Fruit fly (Drosophila melanogaster) whole organism, embryonic: ENCODE results near the gene MESR3.

Experiments
- Asciz ChIP-seq: fragments of 200-800 bp; sonication (Bioruptor generic); optimal IDR thresholded peaks from 2 replicates; lab custom pipeline; 2017; ENCODE audit warnings: missing biosample characterization, mild to moderate bottlenecking, missing genetic modification characterization, missing genetic modification reagents
- BtbVII ChIP-seq: fragments of 200-800 bp; sonication (Bioruptor generic); optimal IDR thresholded peaks from 3 replicates; lab custom pipeline; 2017; ENCODE audit warnings: missing biosample characterization, mild to moderate bottlenecking, missing genetic modification characterization
- CG11456 ChIP-seq: fragments of 200-800 bp; sonication (Bioruptor generic); IDR thresholded peaks from 3 replicates; pipeline ENCODE4 v1.3.6; 2022; ENCODE audit warnings: missing biosample characterization, missing genetic modification characterization
- CG12104 ChIP-seq: fragments of 200-800 bp; sonication (Bioruptor generic); optimal IDR thresholded peaks from 3 replicates; lab custom pipeline; 2016; ENCODE audit warnings: missing biosample characterization, missing genetic modification characterization
- CG12236 ChIP-seq: fragments of 200-800 bp; sonication (Bioruptor generic); optimal IDR thresholded peaks from 2 replicates; lab custom pipeline; 2016; ENCODE audit warnings: missing biosample characterization, missing genetic modification characterization
- CG1602 ChIP-seq: fragments of 200-800 bp; sonication (Bioruptor generic); optimal IDR thresholded peaks from 3 replicates; lab custom pipeline; 2016; ENCODE audit warnings: missing biosample characterization, missing genetic modification characterization
- CG31388 ChIP-seq: fragments of 200-800 bp; sonication (Bioruptor generic); optimal IDR thresholded peaks from 2 replicates; lab custom pipeline; 2016; ENCODE audit warnings: missing biosample characterization, missing genetic modification characterization
- CG3163 ChIP-seq: fragments of 200-800 bp; sonication (Bioruptor generic); optimal IDR thresholded peaks from 3 replicates; lab custom pipeline; 2016; ENCODE audit warnings: missing biosample characterization, missing genetic modification characterization
- CG32767 ChIP-seq: fragments of 200-800 bp; sonication (Bioruptor generic); IDR thresholded peaks from 2 replicates; pipeline ENCODE4 v1.3.6; 2022; ENCODE audit warnings: missing biosample characterization, missing genetic modification characterization
- CG4424 ChIP-seq: fragments of 200-800 bp; sonication (Bioruptor generic); optimal IDR thresholded peaks from 3 replicates; lab custom pipeline; 2016; ENCODE audit warnings: missing biosample characterization, missing genetic modification characterization
- CG6683 ChIP-seq: fragments of 200-800 bp; sonication (Bioruptor generic); optimal IDR thresholded peaks from 2 replicates; lab custom pipeline; 2017; ENCODE audit warnings: missing biosample characterization, mild to moderate bottlenecking, missing genetic modification characterization, missing genetic modification reagents
- CG7556 ChIP-seq: fragments of 200-800 bp; sonication (Bioruptor generic); optimal IDR thresholded peaks from 2 replicates; lab custom pipeline; 2017; ENCODE audit warnings: missing biosample characterization, mild to moderate bottlenecking, missing genetic modification characterization
- CG8089 ChIP-seq: fragments of 200-800 bp; sonication (Bioruptor generic); optimal IDR thresholded peaks from 3 replicates; lab custom pipeline; 2016; ENCODE audit warnings: missing biosample characterization, missing genetic modification characterization
- CG8924 ChIP-seq: fragments of 200-800 bp; optimal IDR thresholded peaks from 3 replicates; lab custom pipeline; 2019; ENCODE audit warnings: missing biosample characterization, mild to moderate bottlenecking, missing genetic modification characterization, moderate library complexity
- Chrac-16 ChIP-seq: fragments of 200-800 bp; sonication (Bioruptor generic); optimal IDR thresholded peaks from 3 replicates; lab custom pipeline; 2016; ENCODE audit warnings: missing biosample characterization, missing genetic modification characterization
- CkIIα-i1 ChIP-seq: fragments of 200-800 bp; sonication (Bioruptor generic); IDR thresholded peaks from 2 replicates; pipeline ENCODE4 v1.3.6; 2022; ENCODE audit warnings: missing biosample characterization, missing genetic modification characterization
- D19B ChIP-seq: fragments of 200-800 bp; sonication (Bioruptor generic); optimal IDR thresholded peaks from 2 replicates; lab custom pipeline; 2017; ENCODE audit warnings: missing biosample characterization, mild to moderate bottlenecking, missing genetic modification characterization
- Dbx ChIP-seq: fragments of 200-800 bp; sonication (Bioruptor generic); IDR thresholded peaks from 3 replicates; pipeline ENCODE4 v1.3.6; 2022; ENCODE audit warnings: missing biosample characterization, missing genetic modification characterization
- Dip2 ChIP-seq: fragments of 200-800 bp; sonication (Bioruptor generic); IDR thresholded peaks from 2 replicates; pipeline ENCODE4 v1.3.6; 2022; ENCODE audit warnings: missing biosample characterization, missing genetic modification characterization
- E2f1 ChIP-seq: fragments of 200-800 bp; sonication (Bioruptor generic); IDR thresholded peaks from 2 replicates; pipeline ENCODE4 v1.3.6; 2022; ENCODE audit warnings: missing biosample characterization, missing genetic modification characterization
- Fer1 ChIP-seq: fragments of 200-800 bp; sonication (Bioruptor generic); optimal IDR thresholded peaks from 2 replicates; lab custom pipeline; 2017; ENCODE audit warnings: missing biosample characterization, mild to moderate bottlenecking, missing genetic modification characterization
- Gug ChIP-seq: fragments of 200-800 bp; sonication (Bioruptor generic); IDR thresholded peaks from 4 replicates; pipeline ENCODE4 v1.3.6; 2022; ENCODE audit warnings: missing biosample characterization, missing genetic modification characterization
- Hand ChIP-seq: fragments of 200-800 bp; sonication (Bioruptor generic); optimal IDR thresholded peaks from 2 replicates; lab custom pipeline; 2017; ENCODE audit warnings: mild to moderate bottlenecking, missing biosample characterization, missing genetic modification reagents, missing genetic modification characterization
- HmgZ ChIP-seq: fragments of 200-800 bp; sonication (Bioruptor generic); optimal IDR thresholded peaks from 2 replicates; lab custom pipeline; 2018; ENCODE audit warnings: missing biosample characterization, mild to moderate bottlenecking, missing genetic modification characterization
- Hmr ChIP-seq: fragments of 200-800 bp; sonication (Bioruptor generic); optimal IDR thresholded peaks from 3 replicates; lab custom pipeline; 2017; ENCODE audit warnings: mild to moderate bottlenecking, missing biosample characterization, missing genetic modification reagents, missing genetic modification characterization
- Hr51 ChIP-seq, 2 experiments: fragments of 200-800 bp; sonication (Bioruptor generic); optimal IDR thresholded peaks; 2 replicates in 1 of 2; 3 replicates in 1 of 2; lab custom pipeline; 2016 to 2018; ENCODE audit warnings: missing biosample characterization in 2 of 2, missing genetic modification characterization in 2 of 2, mild to moderate bottlenecking in 1 of 2, moderate library complexity in 1 of 2
- Hsf ChIP-seq: fragments of 200-800 bp; sonication (Bioruptor generic); optimal IDR thresholded peaks from 3 replicates; lab custom pipeline; 2016; ENCODE audit warnings: missing biosample characterization, missing genetic modification characterization
- Mad ChIP-seq: fragments of 200-800 bp; sonication (Bioruptor generic); optimal IDR thresholded peaks from 2 replicates; lab custom pipeline; 2016; ENCODE audit warnings: missing biosample characterization, missing genetic modification characterization
- Nf-YB ChIP-seq: fragments of 200-800 bp; sonication (Bioruptor generic); optimal IDR thresholded peaks from 3 replicates; lab custom pipeline; 2019; ENCODE audit warnings: missing biosample characterization, mild to moderate bottlenecking, missing genetic modification characterization, moderate library complexity
- Spps ChIP-seq: fragments of 200-800 bp; sonication (Bioruptor generic); optimal IDR thresholded peaks from 2 replicates; lab custom pipeline; 2018; ENCODE audit warnings: missing biosample characterization, mild to moderate bottlenecking, missing genetic modification characterization
- ase ChIP-seq: fragments of 200-800 bp; sonication (Bioruptor generic); IDR thresholded peaks from 3 replicates; pipeline ENCODE4 v1.3.6; 2022; ENCODE audit warnings: missing biosample characterization, missing genetic modification characterization
- chif ChIP-seq, 2 experiments: fragments of 200-800 bp; sonication (Bioruptor generic); optimal IDR thresholded peaks; 3 replicates each; lab custom pipeline; 2016; ENCODE audit warnings: missing biosample characterization in 2 of 2, missing genetic modification characterization in 2 of 2
- ci ChIP-seq: fragments of 200-800 bp; sonication (Bioruptor generic); IDR thresholded peaks from 3 replicates; pipeline ENCODE4 v1.3.6; 2022; ENCODE audit warnings: missing biosample characterization, missing genetic modification characterization
- fu2 ChIP-seq: fragments of 200-800 bp; sonication (Bioruptor generic); optimal IDR thresholded peaks from 2 replicates; lab custom pipeline; 2016; ENCODE audit warnings: missing biosample characterization, missing genetic modification characterization
- hbn ChIP-seq: fragments of 200-800 bp; sonication (Bioruptor generic); IDR thresholded peaks from 2 replicates; pipeline ENCODE4 v1.3.6; 2022; ENCODE audit warnings: missing biosample characterization, missing genetic modification characterization; ENCODE audit not compliant: partially characterized antibody
- insv ChIP-seq, 2 experiments: fragments of 200-800 bp; sonication (Bioruptor generic); optimal IDR thresholded peaks; 3 replicates each; lab custom pipeline; 2016 to 2018; ENCODE audit warnings: missing biosample characterization in 2 of 2, missing genetic modification characterization in 2 of 2
- kay ChIP-seq: fragments of 200-800 bp; sonication (Bioruptor generic); optimal IDR thresholded peaks from 2 replicates; lab custom pipeline; 2016; ENCODE audit warnings: missing biosample characterization, missing genetic modification characterization
- lola ChIP-seq, 3 experiments: fragments of >200 bp in 2 of 3; fragments of 200-800 bp in 1 of 3; sonication (Bioruptor generic) in 1 of 3; optimal IDR thresholded peaks; 2 replicates each; lab custom pipeline; 2017 to 2019; ENCODE audit warnings: missing biosample characterization in 3 of 3, missing genetic modification characterization in 3 of 3, mild to moderate bottlenecking in 1 of 3, moderate library complexity in 1 of 3
- mam ChIP-seq: fragments of 200-800 bp; sonication (Bioruptor generic); optimal IDR thresholded peaks from 3 replicates; lab custom pipeline; 2016; ENCODE audit warnings: missing biosample characterization, missing genetic modification characterization
- nau ChIP-seq: fragments of 200-800 bp; sonication (Bioruptor generic); optimal IDR thresholded peaks from 3 replicates; lab custom pipeline; 2017; ENCODE audit warnings: missing biosample characterization, mild to moderate bottlenecking, missing genetic modification characterization, missing genetic modification reagents
- p53 ChIP-seq: fragments of 200-800 bp; sonication (Bioruptor generic); optimal IDR thresholded peaks from 2 replicates; lab custom pipeline; 2016; ENCODE audit warnings: missing biosample characterization, missing genetic modification characterization
- prd ChIP-seq, 3 experiments: fragments of >200 bp in 2 of 3; fragments of 200-800 bp in 1 of 3; sonication (Bioruptor generic) in 1 of 3; optimal IDR thresholded peaks in 2 of 3; IDR thresholded peaks in 1 of 3; 2 replicates in 2 of 3; 3 replicates in 1 of 3; pipeline versions ENCODE4 v1.3.6 to Lab custom; 2017 to 2022; ENCODE audit warnings: missing biosample characterization in 1 of 3, missing genetic modification characterization in 1 of 3
- psq ChIP-seq: fragments of 200-800 bp; sonication (Bioruptor generic); optimal IDR thresholded peaks from 2 replicates; lab custom pipeline; 2017; ENCODE audit warnings: missing biosample characterization, missing genetic modification characterization
- sqz ChIP-seq: fragments of 200-800 bp; sonication (Bioruptor generic); optimal IDR thresholded peaks from 3 replicates; lab custom pipeline; 2018; ENCODE audit warnings: missing biosample characterization, mild to moderate bottlenecking, missing genetic modification characterization
- ssp ChIP-seq: fragments of 200-800 bp; sonication (Bioruptor generic); IDR thresholded peaks from 2 replicates; pipeline ENCODE4 v1.3.6; 2022; ENCODE audit warnings: missing biosample characterization, missing genetic modification characterization
- toy ChIP-seq: fragments of 200-800 bp; sonication (Bioruptor generic); IDR thresholded peaks from 2 replicates; pipeline ENCODE4 v1.3.6; 2022; ENCODE audit warnings: missing biosample characterization, missing genetic modification characterization
- unc-4 ChIP-seq: fragments of 200-800 bp; sonication (Bioruptor generic); IDR thresholded peaks from 2 replicates; pipeline ENCODE4 v1.3.6; 2022; ENCODE audit warnings: missing biosample characterization, missing genetic modification characterization; ENCODE audit not compliant: partially characterized antibody
- wor ChIP-seq: fragments of 200-800 bp; sonication (Bioruptor generic); IDR thresholded peaks from 2 replicates; pipeline ENCODE4 v1.3.6; 2022; ENCODE audit warnings: missing biosample characterization, missing genetic modification characterization

The MESR3 gene

DNA sequence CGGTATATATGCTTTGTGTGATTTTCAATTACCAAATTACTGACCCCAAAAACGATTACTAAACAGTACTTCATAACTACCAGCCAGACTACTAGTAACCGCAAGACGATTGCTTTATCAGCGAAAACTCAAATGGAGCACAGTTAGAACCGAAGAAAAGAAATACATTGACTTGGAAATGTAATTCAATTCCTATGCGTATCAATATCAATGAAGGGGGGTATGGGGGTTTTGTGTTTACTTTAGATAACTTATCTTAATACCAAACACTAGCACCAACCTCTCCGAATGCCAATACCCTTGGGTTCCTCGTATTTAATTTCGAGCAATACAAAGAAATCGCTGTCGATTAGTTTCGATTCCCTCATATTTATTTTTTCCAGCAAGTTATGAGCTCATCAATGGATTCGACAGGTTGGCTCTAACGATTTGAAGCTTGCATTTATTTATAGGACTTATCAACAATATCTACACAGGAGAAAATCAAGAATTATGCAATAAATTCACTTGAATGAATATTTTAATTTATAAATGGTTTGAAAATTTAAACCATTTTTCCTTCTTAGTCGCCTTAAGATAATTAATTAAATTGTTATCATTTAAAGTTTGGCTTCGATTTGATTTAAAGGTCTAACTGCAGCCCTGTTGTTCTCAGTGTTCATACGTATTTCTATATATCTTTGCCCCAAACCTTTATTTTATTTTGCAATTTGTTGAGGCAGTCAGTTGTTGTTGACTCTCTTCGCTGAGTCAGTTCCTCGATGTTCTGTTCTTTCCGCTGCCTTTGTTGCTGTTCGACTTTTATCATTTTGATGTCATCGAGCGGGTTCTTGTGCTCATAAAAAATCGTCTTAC, 4.5 kb downstream of the MESR3 start (continued):
- TF ChIP-seq psq (peak; percentile 21), hbn (no peak), Dbx (GFP tag; lab: Robert Waterston, UW) (peak; percentile 73), Hmr (GFP tag; lab: Kevin White, UChicago) (peak; percentile 86), Hsf (GFP tag; lab: Kevin White, UChicago) (peak; percentile 62), Mad (GFP tag; lab: Kevin White, UChicago) (peak; percentile 8), Dip2 (GFP tag; lab: Robert Waterston, UW) (no peak), ssp (peak; percentile 42), ase (peak; percentile 55; the same call in 2 of the 3 replicates), D19B (peak; percentile 63), CG4424 (peak; percentile 81), CG7556 (GFP tag; lab: Kevin White, UChicago) (peak; percentile 83), insv (GFP tag; optimal IDR thresholded peaks at IDR 0.05; lab: Kevin White, UChicago) (no peak), Gug (GFP tag; lab: Robert Waterston, UW) (peak; percentile 52; the same call in 2 of the 4 replicates), chif (GFP tag; optimal IDR thresholded peaks at IDR 0.05; lab: Kevin White, UChicago) (peak; percentile 51 to 55), fu2 (GFP tag; lab: Kevin White, UChicago) (peak; percentile 60), mam (GFP tag; lab: Kevin White, UChicago) (peak; percentile 57), E2f1 (peak; percentile 78), prd (optimal IDR thresholded peaks at IDR 0.05; lab: Kevin White, UChicago) (no peak), prd (GFP tag; IDR thresholded peaks at IDR 0.05; lab: Robert Waterston, UW) (peak; percentile 80), BtbVII (GFP tag; lab: Kevin White, UChicago) (peak; percentile 86), kay (GFP tag; lab: Kevin White, UChicago) (peak; percentile 67), CG8924 (tag; lab: Kevin White, UChicago) (peak; percentile 89), CG8089 (GFP tag; lab: Kevin White, UChicago) (no peak), lola (GFP tag; optimal IDR thresholded peaks at IDR 0.05; lab: Kevin White, UChicago) (peak in 1 of 3 experiments; percentile 66), nau (GFP tag; lab: Kevin White, UChicago) (peak; percentile 58), CG12236 (GFP tag; lab: Kevin White, UChicago) (no peak), wor (GFP tag; lab: Robert Waterston, UW) (peak; percentile 44; the same call in 1 of the 2 replicates), CG32767 (GFP tag; lab: Robert Waterston, UW) (peak; percentile 69; the same call in 1 of the 2 replicates), CG1602 (GFP tag; lab: Kevin White, UChicago) (peak; percentile 66), CG3163 (GFP tag; lab: Kevin White, UChicago) (no peak), Chrac-16 (GFP tag; lab: Kevin White, UChicago) (peak; percentile 56), Hr51 (GFP tag; optimal IDR thresholded peaks at IDR 0.05; lab: Kevin White, UChicago) (peak; percentile 59 to 87), CG6683 (peak; percentile 58), Hand (GFP tag; lab: Kevin White, UChicago) (peak; percentile 58), Asciz (GFP tag; lab: Kevin White, UChicago) (peak; percentile 66), Nf-YB (GFP tag; lab: Kevin White, UChicago) (peak; percentile 53), sqz (GFP tag; lab: Kevin White, UChicago) (peak; percentile 48), CG12104 (peak; percentile 67), ci (peak; percentile 79), Fer1 (peak; percentile 84), toy (GFP tag; lab: Robert Waterston, UW) (peak; percentile 39; the same call in 1 of the 2 replicates), Spps (peak; percentile 69), p53 (GFP tag; lab: Kevin White, UChicago) (no peak), unc-4 (GFP tag; lab: Robert Waterston, UW) (no peak), CG31388 (no peak), HmgZ (tag; lab: Kevin White, UChicago) (peak; percentile 58), CG11456 (peak; percentile 73; the same call in 2 of the 3 replicates), CkIIα-i1 (0 out of 2 replicates have a peak, but pooled peaks have one; percentile 27)
